Fruit fly (Drosophila melanogaster): ENCODE measurements around the gene Elp4.
A peak's percentile ranks its signal among the peaks of the same experiment; 100 is the strongest.

The Elp4 gene

dm6 chr2L:5479128-5479527, 44.8 kb upstream of the Elp4 start (continued):
- TF ChIP-seq CG1621 (tag; optimal IDR thresholded peaks at IDR 0.05) (peak; percentile 28), CG31627 (GFP tag; optimal IDR thresholded peaks at IDR 0.05) (no peak), achi (GFP tag; optimal IDR thresholded peaks at IDR 0.05) (peak; percentile 49), Met (GFP tag; optimal IDR thresholded peaks at IDR 0.05) (no peak), CG10631 (GFP tag; optimal IDR thresholded peaks at IDR 0.05) (peak; percentile 63), CG4318 (GFP tag; optimal IDR thresholded peaks at IDR 0.05) (peak; percentile 26), Gug (GFP tag; IDR thresholded peaks at IDR 0.05) (0 out of 2 replicates have a peak, but pooled peaks have one; percentile 24), CG11902 (GFP tag; optimal IDR thresholded peaks at IDR 0.05) (no peak), CG9139 (GFP tag; optimal IDR thresholded peaks at IDR 0.05) (no peak), Blimp-1 (GFP tag; optimal IDR thresholded peaks at IDR 0.05) (no peak), svp (GFP tag) (no peak), CG15336 (GFP tag; IDR thresholded peaks at IDR 0.05) (peak; percentile 52), ss (GFP tag; optimal IDR thresholded peaks at IDR 0.05) (peak; percentile 50 to 55), CG7368 (GFP tag; optimal IDR thresholded peaks at IDR 0.05) (no peak), CG6808 (GFP tag; optimal IDR thresholded peaks at IDR 0.05) (peak; percentile 70), CG16779 (tag; optimal IDR thresholded peaks at IDR 0.05) (no peak), fd85E (GFP tag; optimal IDR thresholded peaks at IDR 0.05) (no peak), CG32006 (GFP tag; optimal IDR thresholded peaks at IDR 0.05) (peak; percentile 51), CG10669 (GFP tag; optimal IDR thresholded peaks at IDR 0.05) (peak; percentile 51), acj6 (GFP tag; optimal IDR thresholded peaks at IDR 0.05) (peak; percentile 42)

dm6 chr2L:5479971-5480370, 44.0 kb upstream of the Elp4 start:
- no peak for TF ChIP-seq Lpt (GFP tag; optimal IDR thresholded peaks at IDR 0.05)
- TF ChIP-seq OdsH (GFP tag; optimal IDR thresholded peaks at IDR 0.05): peak; percentile 59
- TF ChIP-seq CG15336 (GFP tag; IDR thresholded peaks at IDR 0.05): no peak
- TF ChIP-seq Blimp-1 (GFP tag; optimal IDR thresholded peaks at IDR 0.05): no peak
- TF ChIP-seq Hr39 (GFP tag; optimal IDR thresholded peaks at IDR 0.05): peak; percentile 51
- TF ChIP-seq CG8319 (GFP tag; optimal IDR thresholded peaks at IDR 0.05): peak; percentile 58
- peak; percentile 81 for TF ChIP-seq Eip75B (GFP tag; optimal IDR thresholded peaks at IDR 0.05)
- no peak for TF ChIP-seq Hr4 (GFP tag; optimal IDR thresholded peaks at IDR 0.05)
- TF ChIP-seq fkh (GFP tag; optimal IDR thresholded peaks at IDR 0.05): no peak
- peak; percentile 72 for TF ChIP-seq achi (GFP tag; optimal IDR thresholded peaks at IDR 0.05)
- TF ChIP-seq vri (GFP tag; optimal IDR thresholded peaks at IDR 0.05): peak; percentile 44
- TF ChIP-seq CG7368 (GFP tag; optimal IDR thresholded peaks at IDR 0.05): peak; percentile 40
- TF ChIP-seq CG6163 (GFP tag; IDR thresholded peaks at IDR 0.05): peak; percentile 74; the same call in 2 of the 3 replicates
- TF ChIP-seq lz (GFP tag; optimal IDR thresholded peaks at IDR 0.05): peak; percentile 53
- TF ChIP-seq CG3032 (tag; optimal IDR thresholded peaks at IDR 0.05): peak; percentile 84
- peak; percentile 7 for TF ChIP-seq CG16779 (tag; optimal IDR thresholded peaks at IDR 0.05)
- TF ChIP-seq CG6276 (GFP tag; optimal IDR thresholded peaks at IDR 0.05): no peak
- TF ChIP-seq Ets21C (GFP tag; optimal IDR thresholded peaks at IDR 0.05): peak; percentile 17
- no peak for TF ChIP-seq CG32006 (GFP tag; optimal IDR thresholded peaks at IDR 0.05)
- peak; percentile 83 for TF ChIP-seq spab (GFP tag; optimal IDR thresholded peaks at IDR 0.05)
- TF ChIP-seq Hr38 (GFP tag; optimal IDR thresholded peaks at IDR 0.05): no peak
- TF ChIP-seq CG11762 (GFP tag; optimal IDR thresholded peaks at IDR 0.05; ENCODE audit: insufficient read depth): peak; percentile 27
- TF ChIP-seq ss (GFP tag; optimal IDR thresholded peaks at IDR 0.05): peak; percentile 72 to 91
- peak; percentile 66 for TF ChIP-seq CG10631 (GFP tag; optimal IDR thresholded peaks at IDR 0.05)
- TF ChIP-seq CG6808 (GFP tag; optimal IDR thresholded peaks at IDR 0.05): peak; percentile 86
- peak; percentile 55 for TF ChIP-seq pdm3 (GFP tag; optimal IDR thresholded peaks at IDR 0.05)
- no peak for TF ChIP-seq Gug (GFP tag; IDR thresholded peaks at IDR 0.05)
- peak; percentile 54 for TF ChIP-seq Smox (GFP tag; optimal IDR thresholded peaks at IDR 0.05)
- TF ChIP-seq eg (GFP tag; IDR thresholded peaks at IDR 0.05): no peak
- TF ChIP-seq Eip93F (GFP tag; optimal IDR thresholded peaks at IDR 0.05): peak; percentile 35
- peak; percentile 80 for TF ChIP-seq CG10669 (GFP tag; optimal IDR thresholded peaks at IDR 0.05)
- TF ChIP-seq CG1621 (tag; optimal IDR thresholded peaks at IDR 0.05): peak; percentile 71
- peak; percentile 6 for TF ChIP-seq fd85E (GFP tag; optimal IDR thresholded peaks at IDR 0.05)
- peak; percentile 77 for TF ChIP-seq CG9139 (GFP tag; optimal IDR thresholded peaks at IDR 0.05)
- TF ChIP-seq CG6854 (GFP tag; optimal IDR thresholded peaks at IDR 0.05): no peak
- TF ChIP-seq Sox14 (GFP tag; optimal IDR thresholded peaks at IDR 0.05): peak; percentile 44
- TF ChIP-seq fd59A (GFP tag; optimal IDR thresholded peaks at IDR 0.05): peak; percentile 79
- TF ChIP-seq CG34406 (GFP tag; optimal IDR thresholded peaks at IDR 0.05): peak; percentile 52
- peak; percentile 50 for TF ChIP-seq cyc (GFP tag; optimal IDR thresholded peaks at IDR 0.05)
- TF ChIP-seq net (GFP tag; optimal IDR thresholded peaks at IDR 0.05): peak; percentile 48
- TF ChIP-seq CG11294 (GFP tag; IDR thresholded peaks at IDR 0.05): no peak
- TF ChIP-seq CG3919 (GFP tag; optimal IDR thresholded peaks at IDR 0.05): peak; percentile 67
- peak; percentile 67 for TF ChIP-seq Met (GFP tag; optimal IDR thresholded peaks at IDR 0.05)
